Worm (Caenorhabditis elegans) whole organism, early embryonic: Measurements from ENCODE around the gene sra-36.
A peak's percentile ranks its signal among the peaks of the same experiment; 100 is the strongest.

Experiments used
- B0310.2 ChIP-seq: sonication (generic microtip); optimal IDR thresholded peaks from 2 replicates; lab custom pipeline; 2016; ENCODE audit warnings: mild to moderate bottlenecking, missing genetic modification characterization, missing compliant biosample characterization
- F13C5.2 ChIP-seq: sonication (generic microtip); optimal IDR thresholded peaks from 2 replicates; lab custom pipeline; 2017; ENCODE audit warnings: mild to moderate bottlenecking, missing genetic modification characterization, inconsistent platforms, missing compliant biosample characterization
- aly-1 ChIP-seq: sonication (generic microtip); optimal IDR thresholded peaks from 2 replicates; lab custom pipeline; 2016; ENCODE audit warnings: missing genetic modification characterization, missing compliant biosample characterization
- ama-1 ChIP-seq: fragments of 150-350 bp; optimal IDR thresholded peaks from 2 replicates; lab custom pipeline; 2014
- ceh-13 ChIP-seq: fragments of 200-800 bp; sonication (Bioruptor generic); optimal IDR thresholded peaks from 2 replicates; lab custom pipeline; 2018; ENCODE audit warnings: mild to moderate bottlenecking, missing genetic modification characterization, missing compliant biosample characterization
- ceh-36 ChIP-seq: sonication (generic microtip); optimal IDR thresholded peaks from 2 replicates; lab custom pipeline; 2016; ENCODE audit warnings: missing genetic modification characterization, inconsistent platforms, missing compliant biosample characterization
- ets-7 ChIP-seq: sonication (generic microtip); optimal IDR thresholded peaks from 2 replicates; lab custom pipeline; 2016; ENCODE audit warnings: missing genotype, missing genetic modification characterization, missing compliant biosample characterization
- flt-1 ChIP-seq: fragments of 200-800 bp; sonication (Bioruptor generic); IDR thresholded peaks from 2 replicates; pipeline ENCODE4 v1.3.6; 2022; ENCODE audit warnings: missing genetic modification characterization, missing compliant biosample characterization
- hmbx-1 ChIP-seq: sonication (generic microtip); optimal IDR thresholded peaks from 2 replicates; lab custom pipeline; 2016; ENCODE audit warnings: mild to moderate bottlenecking, missing genetic modification characterization, missing compliant biosample characterization
- hmg-4 ChIP-seq: fragments of 200-800 bp; sonication (Bioruptor generic); optimal IDR thresholded peaks from 2 replicates; lab custom pipeline; 2018; ENCODE audit warnings: mild to moderate bottlenecking, missing genetic modification characterization, missing compliant biosample characterization
- hnd-1 ChIP-seq: sonication (generic microtip); optimal IDR thresholded peaks from 2 replicates; lab custom pipeline; 2016; ENCODE audit warnings: missing genetic modification characterization, missing compliant biosample characterization
- pes-1 ChIP-seq: fragments of 200-800 bp; sonication (Bioruptor generic); IDR thresholded peaks from 2 replicates; pipeline ENCODE4 v1.3.6; 2022; ENCODE audit warnings: missing genetic modification reagents, missing genetic modification characterization, missing compliant biosample characterization
- scrt-1 ChIP-seq: fragments of 200-800 bp; sonication (Bioruptor generic); IDR thresholded peaks from 2 replicates; pipeline ENCODE4 v1.3.6; 2022; ENCODE audit warnings: missing genetic modification characterization, missing compliant biosample characterization
- sea-1 ChIP-seq: fragments of 200-800 bp; sonication (Bioruptor generic); conservative IDR thresholded peaks from 2 replicates; pipeline ENCODE4 v1.3.6; 2022; ENCODE audit warnings: missing genetic modification characterization, missing compliant biosample characterization
- tbx-11 ChIP-seq: fragments of 200-800 bp; sonication (Bioruptor generic); IDR thresholded peaks from 2 replicates; pipeline ENCODE4 v1.3.6; 2022; ENCODE audit warnings: missing genetic modification characterization, missing compliant biosample characterization
- tbx-37 ChIP-seq: fragments of 200-800 bp; sonication (Bioruptor generic); conservative IDR thresholded peaks from 2 replicates; pipeline ENCODE4 v1.3.6; 2022; ENCODE audit warnings: missing genetic modification reagents, missing genetic modification characterization, missing compliant biosample characterization
- tra-4 ChIP-seq: sonication (generic microtip); optimal IDR thresholded peaks from 2 replicates; lab custom pipeline; 2017; ENCODE audit warnings: missing genetic modification characterization, missing compliant biosample characterization

sra-36 gene

DNA sequence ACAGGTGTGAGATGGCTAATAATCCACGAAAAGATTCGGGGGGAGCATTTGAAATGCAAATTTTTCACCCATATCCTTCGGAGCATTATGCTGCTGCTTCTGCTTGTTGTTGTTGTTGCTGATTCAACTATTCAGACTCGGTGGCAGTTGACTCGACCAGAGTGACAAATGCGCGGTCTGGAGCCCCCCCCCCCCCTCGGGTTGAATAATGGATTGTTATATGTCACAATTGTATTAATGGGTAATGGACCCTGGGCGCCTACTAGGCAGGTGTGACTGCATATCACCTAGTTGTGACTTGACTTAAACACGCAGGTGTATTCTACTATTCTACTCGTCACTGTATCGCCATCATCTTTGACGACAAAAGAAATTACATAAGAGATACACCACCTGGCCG, 35.0 kb upstream of the sra-36 start:
- TF ChIP-seq ama-1 (no peak), aly-1 (tag; lab: Kevin White, UChicago) (no peak), sea-1 (GFP tag; lab: Robert Waterston, UW) (no peak), tra-4 (tag; lab: Kevin White, UChicago) (no peak), hnd-1 (tag; lab: Kevin White, UChicago) (no peak), tbx-11 (no peak), B0310.2 (tag; lab: Kevin White, UChicago) (no peak), ceh-13 (GFP tag; lab: Kevin White, UChicago) (no peak), ceh-36 (tag; lab: Kevin White, UChicago) (no peak), F13C5.2 (tag; lab: Kevin White, UChicago) (no peak), ets-7 (tag; lab: Kevin White, UChicago) (no peak), scrt-1 (no peak), hmg-4 (GFP tag; lab: Kevin White, UChicago) (no peak), tbx-37 (GFP tag; lab: Robert Waterston, UW) (no peak), hmbx-1 (tag; lab: Kevin White, UChicago) (no peak)

DNA sequence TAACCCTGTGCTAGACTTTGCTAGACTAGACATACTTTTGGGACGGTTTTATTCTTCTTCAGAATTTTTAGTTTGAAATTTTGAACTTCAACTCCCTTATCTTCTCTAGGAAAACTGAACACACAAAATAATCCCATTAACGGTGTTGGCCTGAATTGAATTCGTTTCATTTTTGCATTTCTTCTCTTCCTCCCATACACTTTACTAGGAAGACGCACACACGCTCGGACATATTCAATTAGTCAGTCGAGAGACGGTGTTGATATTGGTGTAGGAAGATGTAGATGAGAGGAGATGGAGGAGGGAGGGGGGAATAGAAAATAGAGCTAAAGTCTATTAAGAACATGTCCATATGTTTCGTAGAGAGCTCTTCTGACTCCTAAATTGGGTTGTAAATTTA, 34.1 kb upstream of the sra-36 start:
- 0 out of 2 replicates have a peak, but pooled peaks have one; percentile 7 for TF ChIP-seq tbx-37 (GFP tag; lab: Robert Waterston, UW)
- no peak for TF ChIP-seq sea-1 (GFP tag; lab: Robert Waterston, UW)

ce11 chrII:4573084-4573483, 32.6 kb upstream of the sra-36 start:
- TF ChIP-seq B0310.2 (tag; lab: Kevin White, UChicago), result no peak

ce11 chrII:4572579-4572978, 32.0 kb upstream of the sra-36 start:
- TF ChIP-seq pes-1 (GFP tag; lab: Robert Waterston, UW) (no peak), tbx-37 (GFP tag; lab: Robert Waterston, UW) (no peak), sea-1 (GFP tag; lab: Robert Waterston, UW) (no peak), ets-7 (tag; lab: Kevin White, UChicago) (no peak), hnd-1 (tag; lab: Kevin White, UChicago) (no peak), hmg-4 (GFP tag; lab: Kevin White, UChicago) (no peak), ceh-13 (GFP tag; lab: Kevin White, UChicago) (no peak), flt-1 (GFP tag; lab: Robert Waterston, UW) (no peak), B0310.2 (tag; lab: Kevin White, UChicago) (no peak), hmbx-1 (tag; lab: Kevin White, UChicago) (no peak), tbx-11 (no peak), ceh-36 (tag; lab: Kevin White, UChicago) (no peak), scrt-1 (no peak), aly-1 (tag; lab: Kevin White, UChicago) (no peak), ama-1 (no peak)

ce11 chrII:4571868-4572267, 31.3 kb upstream of the sra-36 start, which contains the start of gene vab-1:
Gene vab-1 (plus strand): TSS chrII:4572000.
- no peak for TF ChIP-seq tbx-37 (GFP tag; lab: Robert Waterston, UW)
- no peak for TF ChIP-seq flt-1 (GFP tag; lab: Robert Waterston, UW)
- TF ChIP-seq aly-1 (tag; lab: Kevin White, UChicago), result no peak
- no peak for TF ChIP-seq scrt-1
- no peak for TF ChIP-seq hnd-1 (tag; lab: Kevin White, UChicago)

- TF ChIP-seq hmg-4 (GFP tag; lab: Kevin White, UChicago), result peak; percentile 75
- peak; percentile 74 for TF ChIP-seq scrt-1
- TF ChIP-seq F13C5.2 (tag; lab: Kevin White, UChicago), result peak; percentile 32
- peak; percentile 29; the same call in 1 of the 2 replicates for TF ChIP-seq pes-1 (GFP tag; lab: Robert Waterston, UW)
- no peak for TF ChIP-seq ama-1
Measured at ce11 chrII:4571112-4571511, 30.6 kb upstream of the sra-36 start.

- no peak for TF ChIP-seq hnd-1 (tag; lab: Kevin White, UChicago)
- TF ChIP-seq sea-1 (GFP tag; lab: Robert Waterston, UW), result no peak
- no peak for TF ChIP-seq ceh-36 (tag; lab: Kevin White, UChicago)
- TF ChIP-seq hmbx-1 (tag; lab: Kevin White, UChicago), result no peak
- TF ChIP-seq ceh-13 (GFP tag; lab: Kevin White, UChicago), result no peak
- no peak for TF ChIP-seq flt-1 (GFP tag; lab: Robert Waterston, UW)
- no peak for TF ChIP-seq tra-4 (tag; lab: Kevin White, UChicago)
- TF ChIP-seq tbx-37 (GFP tag; lab: Robert Waterston, UW), result no peak
- TF ChIP-seq ets-7 (tag; lab: Kevin White, UChicago), result no peak
- no peak for TF ChIP-seq F13C5.2 (tag; lab: Kevin White, UChicago)
Measured at ce11 chrII:4566237-4566636, 25.7 kb upstream of the sra-36 start.

ce11 chrII:4565205-4565604, 24.7 kb upstream of the sra-36 start:
- TF ChIP-seq tbx-37 (GFP tag; lab: Robert Waterston, UW) (no peak), tbx-11 (no peak), sea-1 (GFP tag; lab: Robert Waterston, UW) (no peak), scrt-1 (no peak), hmbx-1 (tag; lab: Kevin White, UChicago) (no peak), hmg-4 (GFP tag; lab: Kevin White, UChicago) (no peak), B0310.2 (tag; lab: Kevin White, UChicago) (no peak), hnd-1 (tag; lab: Kevin White, UChicago) (no peak), F13C5.2 (tag; lab: Kevin White, UChicago) (no peak), aly-1 (tag; lab: Kevin White, UChicago) (no peak), ama-1 (no peak), flt-1 (GFP tag; lab: Robert Waterston, UW) (no peak), ceh-13 (GFP tag; lab: Kevin White, UChicago) (no peak), ets-7 (tag; lab: Kevin White, UChicago) (no peak), tra-4 (tag; lab: Kevin White, UChicago) (no peak), ceh-36 (tag; lab: Kevin White, UChicago) (no peak), pes-1 (GFP tag; lab: Robert Waterston, UW) (no peak)
